Worm (Caenorhabditis elegans) whole organism, L2 larva: Measurements from ENCODE around the gene Y113G7A.13.
A peak's percentile ranks its signal among the peaks of the same experiment; 100 is the strongest.

Experiments used
- Y55F3AM.14 ChIP-seq: fragments of 200-800 bp; sonication (Bioruptor generic); optimal IDR thresholded peaks from 2 replicates; lab custom pipeline; 2018; ENCODE audit warnings: mild to moderate bottlenecking, missing genetic modification characterization, missing compliant biosample characterization
- ZK546.5 ChIP-seq: sonication (generic microtip); optimal IDR thresholded peaks from 2 replicates; lab custom pipeline; 2017; ENCODE audit warnings: missing biosample characterization, missing genetic modification characterization
- alr-1 ChIP-seq: fragments of 150-350 bp; optimal IDR thresholded peaks from 2 replicates; lab custom pipeline; 2014; ENCODE audit warnings: missing biosample characterization, missing genetic modification characterization
- ceh-82 ChIP-seq: fragments of 150-350 bp; optimal IDR thresholded peaks from 2 replicates; lab custom pipeline; 2014; ENCODE audit warnings: missing biosample characterization, missing genetic modification characterization
- elt-1 ChIP-seq: fragments of 150-350 bp; optimal IDR thresholded peaks from 2 replicates; lab custom pipeline; 2014; ENCODE audit warnings: missing biosample characterization, missing genetic modification characterization
- fos-1 ChIP-seq: fragments of 150-350 bp; optimal IDR thresholded peaks from 2 replicates; lab custom pipeline; 2014; ENCODE audit warnings: missing biosample characterization, missing genetic modification characterization
- lin-13 ChIP-seq: fragments of 150-350 bp; optimal IDR thresholded peaks from 2 replicates; lab custom pipeline; 2014; ENCODE audit warnings: missing biosample characterization, missing genetic modification reagents, missing genetic modification characterization
- lin-39 ChIP-seq: fragments of 150-350 bp; optimal IDR thresholded peaks from 2 replicates; lab custom pipeline; 2014; ENCODE audit warnings: missing biosample characterization, missing genetic modification reagents, missing genetic modification characterization
- lsy-2 ChIP-seq, 2 experiments: fragments of 150-350 bp in 1 of 2; sonication (generic microtip) in 1 of 2; optimal IDR thresholded peaks; 2 replicates each; lab custom pipeline; 2014 to 2017; ENCODE audit warnings: missing biosample characterization in 2 of 2, missing genetic modification characterization in 2 of 2
- mab-5 ChIP-seq: fragments of 150-350 bp; optimal IDR thresholded peaks from 2 replicates; lab custom pipeline; 2014; ENCODE audit warnings: missing biosample characterization, missing genetic modification characterization
- mdl-1 ChIP-seq, 2 experiments: fragments of 150-350 bp in 1 of 2; sonication (generic microtip) in 1 of 2; optimal IDR thresholded peaks; 2 replicates each; lab custom pipeline; 2017; ENCODE audit warnings: missing biosample characterization in 2 of 2, missing genetic modification characterization in 2 of 2
- nhr-12 ChIP-seq: fragments of 150-350 bp; optimal IDR thresholded peaks from 2 replicates; lab custom pipeline; 2014; ENCODE audit warnings: missing biosample characterization, missing genetic modification characterization
- nhr-237 ChIP-seq: fragments of 150-350 bp; optimal IDR thresholded peaks from 2 replicates; lab custom pipeline; 2014; ENCODE audit warnings: missing biosample characterization, missing genetic modification characterization
- nhr-77 ChIP-seq: fragments of 150-350 bp; optimal IDR thresholded peaks from 2 replicates; lab custom pipeline; 2014; ENCODE audit warnings: missing biosample characterization, missing genetic modification characterization
- skn-1 ChIP-seq: sonication (generic microtip); optimal IDR thresholded peaks from 2 replicates; lab custom pipeline; 2017; ENCODE audit warnings: missing biosample characterization, missing genetic modification characterization
- sma-9 ChIP-seq, 2 experiments: fragments of 150-350 bp in 1 of 2; sonication (generic microtip) in 1 of 2; optimal IDR thresholded peaks; 2 replicates each; lab custom pipeline; 2014 to 2016; ENCODE audit warnings: missing genetic modification characterization in 2 of 2, mild to moderate bottlenecking in 1 of 2, missing biosample characterization in 1 of 2, missing compliant biosample characterization in 1 of 2, missing genetic modification reagents in 1 of 2, moderate library complexity in 1 of 2
- unc-39 ChIP-seq: fragments of 150-350 bp; optimal IDR thresholded peaks from 2 replicates; lab custom pipeline; 2014; ENCODE audit warnings: missing biosample characterization, missing genetic modification characterization
- unc-55 ChIP-seq: fragments of 150-350 bp; sonication (generic microtip); optimal IDR thresholded peaks from 3 replicates; lab custom pipeline; 2014; ENCODE audit warnings: missing biosample characterization, missing genetic modification reagents, missing genetic modification characterization
- unc-62 ChIP-seq: fragments of 150-350 bp; optimal IDR thresholded peaks from 2 replicates; lab custom pipeline; 2014; ENCODE audit warnings: missing biosample characterization, missing genetic modification reagents, missing genetic modification characterization
- ztf-4 ChIP-seq: fragments of 150-350 bp; optimal IDR thresholded peaks from 2 replicates; lab custom pipeline; 2014; ENCODE audit warnings: missing biosample characterization, missing genetic modification characterization

Y113G7A.13 gene

DNA sequence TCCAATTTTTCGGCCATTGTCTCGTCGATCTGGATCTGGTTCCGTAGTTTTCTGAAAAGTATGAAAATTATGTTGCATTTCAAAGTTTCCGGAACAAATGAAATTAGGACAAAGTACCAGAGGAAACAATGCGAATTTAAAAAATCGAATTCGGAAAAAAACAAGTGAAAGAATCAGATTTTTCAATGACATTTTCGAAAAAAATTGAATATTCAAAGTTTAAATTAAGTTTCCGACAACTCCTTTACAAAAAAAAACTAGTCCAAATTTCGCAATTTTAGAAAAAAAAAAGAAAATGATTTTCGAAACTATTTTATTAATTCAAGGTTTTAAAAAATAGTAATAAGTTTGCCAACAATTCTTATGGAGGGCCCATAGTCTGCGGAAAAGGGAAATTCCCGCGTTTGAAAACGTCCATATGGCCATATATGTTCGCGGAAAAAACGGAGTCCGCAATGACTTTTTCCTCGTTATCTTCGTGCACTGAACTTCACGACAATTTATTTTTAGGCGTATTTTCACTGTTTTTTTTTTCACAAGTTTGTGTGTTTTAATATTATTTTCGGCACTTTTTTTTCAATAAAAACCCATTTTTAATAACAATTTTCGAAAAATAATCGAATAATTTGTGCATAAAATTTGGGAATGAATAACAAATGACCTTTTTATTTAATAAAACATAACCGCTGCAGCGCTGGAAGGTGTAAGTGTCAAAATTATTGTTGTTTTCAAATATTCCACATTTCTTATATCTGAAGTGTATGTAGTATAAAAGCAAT lies 44.3 kb downstream of the Y113G7A.13 start, which contains the start of the genes fbxa-115 and Y113G7B.27:
fbxa-115 (minus strand) TSS at position 51 of the 779 bp plus-strand sequence.
Y113G7B.27 (plus strand) TSS at position 729 of the 779 bp plus-strand sequence.
- TF ChIP-seq Y55F3AM.14 (GFP tag; lab: Kevin White, UChicago) = no peak
- no peak for TF ChIP-seq unc-62
- peak; percentile 78 for TF ChIP-seq skn-1 (tag; lab: Kevin White, UChicago)
- TF ChIP-seq, all 48 proteins: peak for 1

ce11 chrV:20195451-20196036 lies 47.5 kb downstream of the Y113G7A.13 start, which contains the start of the genes srh-217 and Y113G7B.28:
Gene srh-217, minus strand, starts transcription at chrV:20195551.
Gene Y113G7B.28, plus strand, starts transcription at chrV:20195986.
- no peak for TF ChIP-seq skn-1 (tag; lab: Kevin White, UChicago)
- no peak for TF ChIP-seq ztf-4 (tag; lab: Kevin White, UChicago)
- TF ChIP-seq mdl-1 (tag; optimal IDR thresholded peaks at IDR 0.05; lab: Kevin White, UChicago) = no peak

DNA sequence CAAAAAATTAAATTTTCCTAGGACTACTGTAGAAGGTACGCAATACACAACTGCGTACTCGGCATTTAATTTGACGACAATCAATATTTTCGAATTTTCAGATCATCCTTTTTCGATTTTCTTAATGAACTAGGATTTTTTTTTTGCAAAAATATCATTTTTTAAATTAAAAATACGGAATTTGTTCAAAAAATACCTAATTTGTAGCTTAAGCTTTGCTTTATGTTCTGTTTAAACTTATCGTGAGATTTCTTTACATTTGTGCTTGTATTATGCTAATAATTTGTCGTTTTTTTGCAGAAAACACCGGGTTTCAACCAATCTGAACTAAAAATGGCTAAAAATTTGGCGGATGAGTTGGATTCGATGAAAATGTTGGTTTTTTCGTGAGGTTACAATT lies 48.7 kb downstream of the Y113G7A.13 start, which contains the start of gene ftr-1:
ftr-1 (plus strand) TSS at position 301 of the 400 bp plus-strand sequence.
- no peak for TF ChIP-seq fos-1 (tag; lab: Kevin White, UChicago)

ce11 chrV:20198954-20199353 lies 51.0 kb downstream of the Y113G7A.13 start, which contains the start of gene fog-2:
Gene fog-2, plus strand, starts transcription at chrV:20199254.
- TF ChIP-seq nhr-77 (no peak), unc-39 (tag; lab: Kevin White, UChicago) (no peak), alr-1 (no peak), sma-9 (GFP tag; optimal IDR thresholded peaks at IDR 0.05; lab: Kevin White, UChicago) (no peak), sma-9 (tag; optimal IDR thresholded peaks at IDR 0.05; lab: Kevin White, UChicago) (no peak), ZK546.5 (tag; lab: Kevin White, UChicago) (no peak), nhr-12 (no peak), elt-1 (no peak), mab-5 (tag; lab: Kevin White, UChicago) (no peak)

DNA sequence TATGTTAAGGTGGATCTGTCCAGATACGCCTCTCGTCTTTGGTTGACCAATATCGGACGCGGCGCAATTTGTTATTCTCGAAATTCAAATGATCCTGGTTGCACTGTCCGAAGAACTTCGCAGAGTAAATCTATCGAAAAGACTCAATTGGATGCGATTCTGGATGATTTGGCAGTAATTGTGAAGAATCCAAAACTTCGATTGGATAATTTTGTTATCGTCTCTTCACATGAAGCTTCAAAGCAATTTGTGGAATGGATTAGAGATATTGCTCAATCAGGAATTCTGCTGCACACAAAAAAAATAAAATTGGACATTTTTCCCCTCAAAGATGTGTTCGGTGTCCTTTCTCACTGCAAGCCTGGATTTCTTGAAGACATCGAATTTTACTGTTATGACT lies 51.7 kb downstream of the Y113G7A.13 start:
- TF ChIP-seq lsy-2 (tag; optimal IDR thresholded peaks at IDR 0.05; lab: Kevin White, UChicago) (no peak), nhr-77 (no peak), lin-13 (GFP tag; lab: Kevin White, UChicago) (no peak), ceh-82 (tag; lab: Kevin White, UChicago) (no peak), skn-1 (tag; lab: Kevin White, UChicago) (no peak), nhr-237 (tag; lab: Kevin White, UChicago) (no peak), lin-39 (no peak), unc-55 (GFP tag; lab: Kevin White, UChicago) (no peak)
